Worm (Caenorhabditis elegans) whole organism, midembryonic: Measurements from ENCODE around the gene srx-4.

Experiments
- cog-1 ChIP-seq: sonication (generic microtip); optimal IDR thresholded peaks from 2 replicates; lab custom pipeline; 2016; ENCODE audit warnings: missing genetic modification characterization, missing compliant biosample characterization
- flt-1 ChIP-seq: fragments of 200-800 bp; sonication (Bioruptor generic); IDR thresholded peaks from 2 replicates; pipeline ENCODE4 v1.3.6; 2022; ENCODE audit warnings: missing genetic modification characterization, missing compliant biosample characterization
- klf-2 ChIP-seq: fragments of 200-800 bp; sonication (Bioruptor generic); conservative IDR thresholded peaks from 2 replicates; pipeline ENCODE4 v1.3.6; 2022; ENCODE audit warnings: missing genetic modification reagents, missing genetic modification characterization, missing compliant biosample characterization
- med-1 ChIP-seq: sonication (generic microtip); optimal IDR thresholded peaks from 2 replicates; lab custom pipeline; 2017; ENCODE audit warnings: missing genetic modification characterization, mild to moderate bottlenecking, missing compliant biosample characterization, antibody characterized with exemption, missing genetic modification reagents; ENCODE audit not compliant: insufficient read depth
- ref-1 ChIP-seq: fragments of 200-800 bp; sonication (Bioruptor generic); conservative IDR thresholded peaks from 2 replicates; pipeline ENCODE4 v1.3.6; 2022; ENCODE audit warnings: missing genetic modification reagents, missing genetic modification characterization, missing compliant biosample characterization

ce11 chrV:699489-700129 is 7.0 kb upstream of the srx-4 start, which contains the start of the genes ugt-29 and srx-5:
- TF ChIP-seq flt-1 (GFP tag; lab: Robert Waterston, UW) (no peak), med-1 (GFP tag; lab: Kevin White, UChicago) (no peak), cog-1 (tag; lab: Kevin White, UChicago) (no peak), ref-1 (GFP tag; lab: Robert Waterston, UW) (no peak), klf-2 (GFP tag; lab: Robert Waterston, UW) (no peak)
